Fruit fly (Drosophila melanogaster) whole organism, embryonic: ENCODE measurements around the gene axo.

ENCODE experiments used
- ATbp ChIP-seq: fragments of 200-800 bp; sonication (Bioruptor generic); optimal IDR thresholded peaks from 2 replicates; lab custom pipeline; 2017; ENCODE audit warnings: missing biosample characterization, mild to moderate bottlenecking, missing genetic modification characterization, missing genetic modification reagents
- Atf6 ChIP-seq: fragments of 200-800 bp; sonication (Bioruptor generic); IDR thresholded peaks from 2 replicates; pipeline ENCODE4 v1.3.6; 2022; ENCODE audit warnings: missing biosample characterization, missing genetic modification characterization
- CG1024 ChIP-seq: fragments of 200-800 bp; sonication (Bioruptor generic); IDR thresholded peaks from 2 replicates; pipeline ENCODE4 v1.3.6; 2022; ENCODE audit warnings: missing biosample characterization, missing genetic modification characterization
- CG15073 ChIP-seq: fragments of 200-800 bp; sonication (Bioruptor generic); optimal IDR thresholded peaks from 2 replicates; lab custom pipeline; 2016; ENCODE audit warnings: missing biosample characterization, missing genetic modification characterization
- CG15479 ChIP-seq: fragments of 200-800 bp; sonication (Bioruptor generic); optimal IDR thresholded peaks from 3 replicates; lab custom pipeline; 2019; ENCODE audit warnings: missing biosample characterization, mild to moderate bottlenecking, missing genetic modification characterization, moderate library complexity
- CG18764 ChIP-seq: fragments of 200-800 bp; sonication (Bioruptor generic); optimal IDR thresholded peaks from 3 replicates; lab custom pipeline; 2016; ENCODE audit warnings: missing biosample characterization, missing genetic modification characterization
- CG2129 ChIP-seq: fragments of 200-800 bp; sonication (Bioruptor generic); IDR thresholded peaks from 2 replicates; pipeline ENCODE4 v1.3.6; 2022; ENCODE audit warnings: missing biosample characterization, missing genetic modification characterization; ENCODE audit not compliant: partially characterized antibody
- CG32532 ChIP-seq: fragments of 200-800 bp; sonication (Bioruptor generic); IDR thresholded peaks from 2 replicates; pipeline ENCODE4 v1.3.6; 2022; ENCODE audit warnings: missing biosample characterization, missing genetic modification characterization
- CG34422 ChIP-seq: fragments of 200-800 bp; sonication (Bioruptor generic); IDR thresholded peaks from 3 replicates; pipeline ENCODE4 v1.3.6; 2022; ENCODE audit warnings: missing biosample characterization, missing genetic modification characterization
- CG3838 ChIP-seq: fragments of 200-800 bp; sonication (Bioruptor generic); optimal IDR thresholded peaks from 3 replicates; lab custom pipeline; 2016; ENCODE audit warnings: missing biosample characterization, missing genetic modification characterization
- CG3995 ChIP-seq: fragments of 200-800 bp; sonication (Bioruptor generic); optimal IDR thresholded peaks from 3 replicates; lab custom pipeline; 2016; ENCODE audit warnings: missing biosample characterization, missing genetic modification characterization
- CG4424 ChIP-seq: fragments of 200-800 bp; sonication (Bioruptor generic); optimal IDR thresholded peaks from 3 replicates; lab custom pipeline; 2016; ENCODE audit warnings: missing biosample characterization, missing genetic modification characterization
- CG4854 ChIP-seq: fragments of 200-800 bp; sonication (Bioruptor generic); optimal IDR thresholded peaks from 2 replicates; lab custom pipeline; 2016; ENCODE audit warnings: missing biosample characterization, missing genetic modification characterization, inconsistent platforms
- CG7786 ChIP-seq: fragments of 200-800 bp; sonication (Bioruptor generic); optimal IDR thresholded peaks from 2 replicates; lab custom pipeline; 2016; ENCODE audit warnings: missing biosample characterization, missing genetic modification characterization
- CG7987 ChIP-seq: fragments of 200-800 bp; sonication (Bioruptor generic); optimal IDR thresholded peaks from 2 replicates; lab custom pipeline; 2018; ENCODE audit warnings: missing biosample characterization, mild to moderate bottlenecking, missing genetic modification characterization, moderate library complexity
- CG8290 ChIP-seq, 3 experiments: fragments of 200-800 bp; sonication (Bioruptor generic); optimal IDR thresholded peaks; 2 replicates each; lab custom pipeline; 2016 to 2019; ENCODE audit warnings: missing biosample characterization in 3 of 3, missing genetic modification characterization in 3 of 3, mild to moderate bottlenecking in 2 of 3, moderate library complexity in 1 of 3
- MESR4 ChIP-seq: fragments of 200-800 bp; sonication (Bioruptor generic); optimal IDR thresholded peaks from 2 replicates; lab custom pipeline; 2018; ENCODE audit warnings: missing biosample characterization, mild to moderate bottlenecking, missing genetic modification characterization, moderate library complexity
- MTF-1 ChIP-seq: fragments of 200-800 bp; sonication (Bioruptor generic); optimal IDR thresholded peaks from 2 replicates; lab custom pipeline; 2018; ENCODE audit warnings: missing biosample characterization, mild to moderate bottlenecking, missing genetic modification characterization, borderline replicate concordance
- Mrtf ChIP-seq: fragments of 200-800 bp; sonication (Bioruptor generic); IDR thresholded peaks from 3 replicates; pipeline ENCODE4 v1.3.6; 2022; ENCODE audit warnings: missing biosample characterization, missing genetic modification characterization
- NK7.1 ChIP-seq: fragments of 200-800 bp; sonication (Bioruptor generic); optimal IDR thresholded peaks from 3 replicates; lab custom pipeline; 2016; ENCODE audit warnings: missing biosample characterization, missing genetic modification characterization
- Nf-YC ChIP-seq: fragments of 200-800 bp; optimal IDR thresholded peaks from 3 replicates; lab custom pipeline; 2019; ENCODE audit warnings: missing biosample characterization, mild to moderate bottlenecking, missing genetic modification characterization, moderate library complexity
- Opbp ChIP-seq: fragments of 200-800 bp; sonication (Bioruptor generic); IDR thresholded peaks from 3 replicates; pipeline ENCODE4 v1.3.6; 2022; ENCODE audit warnings: missing biosample characterization, missing genetic modification characterization; ENCODE audit not compliant: partially characterized antibody
- Six4 ChIP-seq: fragments of 200-800 bp; sonication (Bioruptor generic); optimal IDR thresholded peaks from 2 replicates; lab custom pipeline; 2016; ENCODE audit warnings: missing biosample characterization, missing genetic modification characterization
- Spps ChIP-seq: fragments of 200-800 bp; sonication (Bioruptor generic); optimal IDR thresholded peaks from 2 replicates; lab custom pipeline; 2018; ENCODE audit warnings: missing biosample characterization, mild to moderate bottlenecking, missing genetic modification characterization
- Xrp1 ChIP-seq: fragments of 200-800 bp; sonication (Bioruptor generic); IDR thresholded peaks from 2 replicates; pipeline ENCODE4 v1.3.6; 2022; ENCODE audit warnings: missing biosample characterization, missing genetic modification characterization
- caup ChIP-seq: fragments of 200-800 bp; sonication (Bioruptor generic); optimal IDR thresholded peaks from 3 replicates; lab custom pipeline; 2017; ENCODE audit warnings: missing biosample characterization, mild to moderate bottlenecking, missing genetic modification characterization, moderate library complexity; ENCODE audit not compliant: severe bottlenecking
- chif ChIP-seq, 2 experiments: fragments of 200-800 bp; sonication (Bioruptor generic); optimal IDR thresholded peaks; 3 replicates each; lab custom pipeline; 2016; ENCODE audit warnings: missing biosample characterization in 2 of 2, missing genetic modification characterization in 2 of 2
- chn ChIP-seq: fragments of 200-800 bp; sonication (Bioruptor generic); optimal IDR thresholded peaks from 2 replicates; lab custom pipeline; 2016; ENCODE audit warnings: missing biosample characterization, missing genetic modification characterization
- cwo ChIP-seq: fragments of 200-800 bp; sonication (Bioruptor generic); optimal IDR thresholded peaks from 3 replicates; lab custom pipeline; 2017; ENCODE audit warnings: missing biosample characterization, missing genetic modification characterization, mild to moderate bottlenecking, moderate library complexity, missing genetic modification reagents
- dati ChIP-seq: fragments of 200-800 bp; sonication (Bioruptor generic); IDR thresholded peaks from 2 replicates; pipeline ENCODE4 v1.3.6; 2022; ENCODE audit warnings: missing biosample characterization, missing genetic modification characterization
- ems ChIP-seq: fragments of 200-800 bp; sonication (Bioruptor generic); optimal IDR thresholded peaks from 3 replicates; lab custom pipeline; 2016; ENCODE audit warnings: missing biosample characterization, missing genetic modification characterization
- exex ChIP-seq: fragments of 200-800 bp; sonication (Bioruptor generic); optimal IDR thresholded peaks from 4 replicates; lab custom pipeline; 2018; ENCODE audit warnings: missing biosample characterization, mild to moderate bottlenecking, missing genetic modification characterization, moderate library complexity
- fd3F ChIP-seq: fragments of 200-800 bp; sonication (Bioruptor generic); optimal IDR thresholded peaks from 2 replicates; lab custom pipeline; 2018; ENCODE audit warnings: missing biosample characterization, mild to moderate bottlenecking, missing genetic modification characterization, moderate library complexity
- gcm ChIP-seq: fragments of 200-800 bp; sonication (Bioruptor generic); optimal IDR thresholded peaks from 2 replicates; lab custom pipeline; 2019; ENCODE audit warnings: missing biosample characterization, mild to moderate bottlenecking, missing genetic modification characterization, moderate library complexity
- gem ChIP-seq: fragments of 200-800 bp; sonication (Bioruptor generic); optimal IDR thresholded peaks from 2 replicates; lab custom pipeline; 2019; ENCODE audit warnings: missing biosample characterization, mild to moderate bottlenecking, missing genetic modification characterization, moderate library complexity
- grn ChIP-seq: fragments of 200-800 bp; sonication (Bioruptor generic); optimal IDR thresholded peaks from 3 replicates; lab custom pipeline; 2017; ENCODE audit warnings: missing biosample characterization, missing genetic modification characterization
- hb ChIP-seq: fragments of 200-800 bp; sonication (Bioruptor generic); IDR thresholded peaks from 3 replicates; pipeline ENCODE4 v1.3.6; 2022; ENCODE audit warnings: missing biosample characterization, missing genetic modification characterization; ENCODE audit not compliant: partially characterized antibody
- ind ChIP-seq: fragments of 200-800 bp; sonication (Bioruptor generic); optimal IDR thresholded peaks from 3 replicates; lab custom pipeline; 2016; ENCODE audit warnings: missing biosample characterization, missing genetic modification characterization
- mirr ChIP-seq: fragments of 200-800 bp; sonication (Bioruptor generic); optimal IDR thresholded peaks from 3 replicates; lab custom pipeline; 2018; ENCODE audit warnings: missing biosample characterization, mild to moderate bottlenecking, missing genetic modification characterization
- onecut ChIP-seq: fragments of 200-800 bp; sonication (Bioruptor generic); IDR thresholded peaks from 2 replicates; pipeline ENCODE4 v1.3.6; 2022; ENCODE audit warnings: missing biosample characterization, missing genetic modification characterization
- peb ChIP-seq: fragments of 200-800 bp; sonication (Bioruptor generic); IDR thresholded peaks from 2 replicates; pipeline ENCODE4 v1.3.6; 2022; ENCODE audit warnings: missing biosample characterization, missing genetic modification characterization
- pita ChIP-seq: fragments of 200-800 bp; sonication (Bioruptor generic); optimal IDR thresholded peaks from 2 replicates; lab custom pipeline; 2017; ENCODE audit warnings: missing biosample characterization, mild to moderate bottlenecking, missing genetic modification characterization
- seq ChIP-seq: fragments of 200-800 bp; sonication (Bioruptor generic); IDR thresholded peaks from 2 replicates; pipeline ENCODE4 v1.3.6; 2022; ENCODE audit warnings: missing biosample characterization, missing genetic modification characterization
- sqz ChIP-seq: fragments of 200-800 bp; sonication (Bioruptor generic); optimal IDR thresholded peaks from 3 replicates; lab custom pipeline; 2018; ENCODE audit warnings: missing biosample characterization, mild to moderate bottlenecking, missing genetic modification characterization
- tll ChIP-seq, 2 experiments: fragments of 200-800 bp in 1 of 2; fragments of >200 bp in 1 of 2; sonication (Bioruptor generic) in 1 of 2; optimal IDR thresholded peaks; 2 replicates each; lab custom pipeline; 2017 to 2019; ENCODE audit warnings: missing biosample characterization in 2 of 2, missing genetic modification characterization in 2 of 2, mild to moderate bottlenecking in 1 of 2, moderate library complexity in 1 of 2
- vfl ChIP-seq: fragments of 200-800 bp; sonication (Bioruptor generic); optimal IDR thresholded peaks from 2 replicates; lab custom pipeline; 2016; ENCODE audit warnings: missing biosample characterization, missing genetic modification characterization
- wdn ChIP-seq: fragments of 200-800 bp; sonication (Bioruptor generic); IDR thresholded peaks from 2 replicates; pipeline ENCODE4 v1.3.6; 2022; ENCODE audit warnings: missing biosample characterization, missing genetic modification characterization
- yki ChIP-seq: fragments of >200 bp; optimal IDR thresholded peaks from 3 replicates; lab custom pipeline; 2018

Gene axo

dm6 chr3L:4624371-4625154 is 62.6 kb downstream of the axo start (continued):
- TF ChIP-seq sqz (GFP tag; lab: Kevin White, UChicago) = peak; percentile 84
- TF ChIP-seq gcm (GFP tag; lab: Kevin White, UChicago) = peak; percentile 76
- peak; percentile 87 for TF ChIP-seq Six4 (GFP tag; lab: Kevin White, UChicago)
- TF ChIP-seq ATbp (GFP tag; lab: Kevin White, UChicago) = peak; percentile 76
- TF ChIP-seq peb = peak; percentile 71
- TF ChIP-seq CG7786 (GFP tag; lab: Kevin White, UChicago) = peak; percentile 87
- peak; percentile 52 for TF ChIP-seq Nf-YC (tag; lab: Kevin White, UChicago)
- peak; percentile 86 for TF ChIP-seq NK7.1 (GFP tag; lab: Kevin White, UChicago)
- no peak for TF ChIP-seq yki
- peak; percentile 1 for TF ChIP-seq grn (GFP tag; lab: Kevin White, UChicago)
- TF ChIP-seq fd3F (GFP tag; lab: Kevin White, UChicago) = peak; percentile 86
- peak; percentile 77 for TF ChIP-seq CG8290 (GFP tag; optimal IDR thresholded peaks at IDR 0.05; lab: Kevin White, UChicago)
- peak; percentile 46 to 59 for TF ChIP-seq CG8290 (tag; optimal IDR thresholded peaks at IDR 0.05; lab: Kevin White, UChicago)
- peak; percentile 79 for TF ChIP-seq onecut (GFP tag; lab: Robert Waterston, UW)
- TF ChIP-seq Opbp = no peak
- TF ChIP-seq CG3995 = peak; percentile 59
- peak; percentile 18 for TF ChIP-seq CG3838 (GFP tag; lab: Kevin White, UChicago)
- TF ChIP-seq Atf6 (GFP tag; lab: Robert Waterston, UW) = peak; percentile 86
- TF ChIP-seq chn (GFP tag; lab: Kevin White, UChicago) = peak; percentile 88
- TF ChIP-seq CG1024 (GFP tag; lab: Robert Waterston, UW) = peak; percentile 66
- peak; percentile 35 for TF ChIP-seq MTF-1 (GFP tag; lab: Kevin White, UChicago)
- TF ChIP-seq Mrtf (GFP tag; lab: Robert Waterston, UW) = peak; percentile 83; the same call in 2 of the 3 replicates
- no peak for TF ChIP-seq CG15479 (GFP tag; lab: Kevin White, UChicago)
- TF ChIP-seq CG15073 (GFP tag; lab: Kevin White, UChicago) = no peak
- peak; percentile 87 for TF ChIP-seq ems (GFP tag; lab: Kevin White, UChicago)
- peak; percentile 51 for TF ChIP-seq vfl (GFP tag; lab: Kevin White, UChicago)
- TF ChIP-seq CG7987 (GFP tag; lab: Kevin White, UChicago) = peak; percentile 45
- no peak for TF ChIP-seq hb (GFP tag; lab: Robert Waterston, UW)
- TF ChIP-seq caup (GFP tag; lab: Kevin White, UChicago) = peak; percentile 85
- TF ChIP-seq Spps (tag; lab: Kevin White, UChicago) = peak; percentile 70
- TF ChIP-seq tll (GFP tag; optimal IDR thresholded peaks at IDR 0.05; lab: Kevin White, UChicago) = no peak
- TF ChIP-seq Xrp1 (GFP tag; lab: Robert Waterston, UW) = peak; percentile 87
- TF ChIP-seq CG18764 (GFP tag; lab: Kevin White, UChicago) = peak; percentile 74
- no peak for TF ChIP-seq MESR4
- TF ChIP-seq exex (tag; lab: Kevin White, UChicago) = peak; percentile 43
- peak; percentile 38 for TF ChIP-seq mirr (GFP tag; lab: Kevin White, UChicago)
- peak; percentile 81 for TF ChIP-seq CG4854 (GFP tag; lab: Kevin White, UChicago)
- TF ChIP-seq wdn (GFP tag; lab: Robert Waterston, UW) = peak; percentile 29; the same call in 1 of the 2 replicates
- peak; percentile 90 for TF ChIP-seq ind (GFP tag; lab: Kevin White, UChicago)
- TF ChIP-seq CG4424 (GFP tag; lab: Kevin White, UChicago) = peak; percentile 91
- TF ChIP-seq cwo (GFP tag; lab: Kevin White, UChicago) = peak; percentile 84
- peak; percentile 87 to 91 for TF ChIP-seq chif (GFP tag; optimal IDR thresholded peaks at IDR 0.05; lab: Kevin White, UChicago)
- no peak for TF ChIP-seq CG2129 (GFP tag; lab: Robert Waterston, UW)
- TF ChIP-seq gem (tag; lab: Kevin White, UChicago) = peak; percentile 90
- peak; percentile 84 for TF ChIP-seq CG32532
- TF ChIP-seq seq (GFP tag; lab: Robert Waterston, UW) = peak; percentile 82
- no peak for TF ChIP-seq pita
- peak; percentile 44 for TF ChIP-seq dati (GFP tag; lab: Robert Waterston, UW)
- TF ChIP-seq CG34422 = peak; percentile 87
